Fruit fly (Drosophila melanogaster) whole organism, embryonic: Measurements from ENCODE around the gene Kdm3.

Experiments
- Aef1 ChIP-seq: fragments of 200-800 bp; sonication (Bioruptor generic); IDR thresholded peaks from 3 replicates; pipeline ENCODE4 v1.3.6; 2022; ENCODE audit warnings: missing biosample characterization, missing genetic modification characterization
- Atf3 ChIP-seq: fragments of 200-800 bp; sonication (Bioruptor generic); optimal IDR thresholded peaks from 3 replicates; lab custom pipeline; 2016; ENCODE audit warnings: missing biosample characterization, missing genetic modification characterization
- BtbVII ChIP-seq: fragments of 200-800 bp; sonication (Bioruptor generic); optimal IDR thresholded peaks from 3 replicates; lab custom pipeline; 2017; ENCODE audit warnings: missing biosample characterization, mild to moderate bottlenecking, missing genetic modification characterization
- CG10209 ChIP-seq: fragments of 200-800 bp; sonication (Bioruptor generic); optimal IDR thresholded peaks from 3 replicates; lab custom pipeline; 2017; ENCODE audit warnings: missing biosample characterization, mild to moderate bottlenecking, missing genetic modification characterization, missing genetic modification reagents
- CG1024 ChIP-seq: fragments of 200-800 bp; sonication (Bioruptor generic); IDR thresholded peaks from 2 replicates; pipeline ENCODE4 v1.3.6; 2022; ENCODE audit warnings: missing biosample characterization, missing genetic modification characterization
- CG10462 ChIP-seq: fragments of 200-800 bp; sonication (Bioruptor generic); optimal IDR thresholded peaks from 2 replicates; lab custom pipeline; 2016; ENCODE audit warnings: missing biosample characterization, missing genetic modification characterization
- CG11560 ChIP-seq: fragments of 200-800 bp; sonication (Bioruptor generic); IDR thresholded peaks from 3 replicates; pipeline ENCODE4 v1.3.6; 2022; ENCODE audit warnings: missing biosample characterization, missing genetic modification characterization
- CG13287 ChIP-seq: fragments of 200-800 bp; sonication (Bioruptor generic); IDR thresholded peaks from 2 replicates; pipeline ENCODE4 v1.3.6; 2022; ENCODE audit warnings: missing biosample characterization, missing genetic modification characterization; ENCODE audit not compliant: partially characterized antibody
- CG14014 ChIP-seq: fragments of 200-800 bp; sonication (Bioruptor generic); IDR thresholded peaks from 2 replicates; pipeline ENCODE4 v1.3.6; 2022; ENCODE audit warnings: missing biosample characterization, missing genetic modification characterization
- CG16813 ChIP-seq: fragments of 200-800 bp; sonication (Bioruptor generic); IDR thresholded peaks from 3 replicates; pipeline ENCODE4 v1.3.6; 2022; ENCODE audit warnings: missing biosample characterization, missing genetic modification characterization; ENCODE audit not compliant: partially characterized antibody
- CG17328 ChIP-seq: fragments of 200-800 bp; sonication (Bioruptor generic); IDR thresholded peaks from 2 replicates; pipeline ENCODE4 v1.3.6; 2022; ENCODE audit warnings: missing biosample characterization, missing genetic modification characterization
- CG2712 ChIP-seq: fragments of 200-800 bp; optimal IDR thresholded peaks from 3 replicates; lab custom pipeline; 2019; ENCODE audit warnings: missing biosample characterization, mild to moderate bottlenecking, missing genetic modification characterization, moderate library complexity
- CG3065 ChIP-seq: fragments of 200-800 bp; sonication (Bioruptor generic); optimal IDR thresholded peaks from 2 replicates; lab custom pipeline; 2016; ENCODE audit warnings: missing biosample characterization, missing genetic modification characterization
- CG31388 ChIP-seq: fragments of 200-800 bp; sonication (Bioruptor generic); optimal IDR thresholded peaks from 2 replicates; lab custom pipeline; 2016; ENCODE audit warnings: missing biosample characterization, missing genetic modification characterization
- CG4282 ChIP-seq: fragments of 200-800 bp; sonication (Bioruptor generic); optimal IDR thresholded peaks from 2 replicates; lab custom pipeline; 2016; ENCODE audit warnings: missing biosample characterization, missing genetic modification characterization
- CG6254 ChIP-seq: fragments of 200-800 bp; sonication (Bioruptor generic); optimal IDR thresholded peaks from 3 replicates; lab custom pipeline; 2017; ENCODE audit warnings: mild to moderate bottlenecking, missing biosample characterization, missing genetic modification reagents, missing genetic modification characterization
- CG7928 ChIP-seq: fragments of 200-800 bp; sonication (Bioruptor generic); optimal IDR thresholded peaks from 2 replicates; lab custom pipeline; 2017; ENCODE audit warnings: missing biosample characterization, mild to moderate bottlenecking, missing genetic modification characterization
- CG7987 ChIP-seq: fragments of 200-800 bp; sonication (Bioruptor generic); optimal IDR thresholded peaks from 2 replicates; lab custom pipeline; 2018; ENCODE audit warnings: missing biosample characterization, mild to moderate bottlenecking, missing genetic modification characterization, moderate library complexity
- CG8359 ChIP-seq: fragments of 200-800 bp; sonication (Bioruptor generic); optimal IDR thresholded peaks from 2 replicates; lab custom pipeline; 2017; ENCODE audit warnings: missing biosample characterization, mild to moderate bottlenecking, missing genetic modification characterization, borderline replicate concordance
- CG9609 ChIP-seq: fragments of 200-800 bp; sonication (Bioruptor generic); optimal IDR thresholded peaks from 3 replicates; lab custom pipeline; 2016; ENCODE audit warnings: missing biosample characterization, missing genetic modification characterization
- Dip3 ChIP-seq: fragments of 200-800 bp; sonication (Bioruptor generic); optimal IDR thresholded peaks from 3 replicates; lab custom pipeline; 2016; ENCODE audit warnings: missing biosample characterization, missing genetic modification characterization
- Doc3 ChIP-seq: fragments of 200-800 bp; sonication (Bioruptor generic); IDR thresholded peaks from 3 replicates; pipeline ENCODE4 v1.3.6; 2022; ENCODE audit warnings: missing biosample characterization, missing genetic modification characterization; ENCODE audit not compliant: partially characterized antibody
- Hmx ChIP-seq: fragments of 200-800 bp; sonication (Bioruptor generic); optimal IDR thresholded peaks from 2 replicates; lab custom pipeline; 2016; ENCODE audit warnings: missing biosample characterization, missing genetic modification characterization
- Lim3 ChIP-seq: fragments of 200-800 bp; sonication (Bioruptor generic); IDR thresholded peaks from 2 replicates; pipeline ENCODE4 v1.3.6; 2022; ENCODE audit warnings: missing biosample characterization, missing genetic modification characterization
- Med ChIP-seq: fragments of 200-800 bp; sonication (Bioruptor generic); peaks from one replicate; lab custom pipeline; 2016; ENCODE audit warnings: missing biosample characterization, missing genetic modification characterization, mild to moderate bottlenecking, inconsistent platforms, moderate library complexity
- Nf-YC ChIP-seq: fragments of 200-800 bp; optimal IDR thresholded peaks from 3 replicates; lab custom pipeline; 2019; ENCODE audit warnings: missing biosample characterization, mild to moderate bottlenecking, missing genetic modification characterization, moderate library complexity
- Optix ChIP-seq: fragments of 200-800 bp; sonication (Bioruptor generic); IDR thresholded peaks from 3 replicates; pipeline ENCODE4 v1.3.6; 2022; ENCODE audit warnings: missing biosample characterization, missing genetic modification characterization
- Poxn ChIP-seq: fragments of 200-800 bp; sonication (Bioruptor generic); IDR thresholded peaks from 2 replicates; pipeline ENCODE4 v1.3.6; 2022; ENCODE audit warnings: missing biosample characterization, missing genetic modification characterization
- Usf ChIP-seq: fragments of 200-800 bp; sonication (Bioruptor generic); optimal IDR thresholded peaks from 2 replicates; lab custom pipeline; 2017; ENCODE audit warnings: missing genotype, missing biosample characterization, missing genetic modification characterization
- ash1 ChIP-seq: fragments of 200-800 bp; sonication (Bioruptor generic); optimal IDR thresholded peaks from 2 replicates; lab custom pipeline; 2018; ENCODE audit warnings: missing biosample characterization, mild to moderate bottlenecking, missing genetic modification characterization
- bsh ChIP-seq, 2 experiments: fragments of 200-800 bp; sonication (Bioruptor generic); optimal IDR thresholded peaks; 2 replicates each; lab custom pipeline; 2017 to 2018; ENCODE audit warnings: mild to moderate bottlenecking in 2 of 2, missing biosample characterization in 2 of 2, missing genetic modification characterization in 2 of 2, moderate library complexity in 1 of 2
- chm ChIP-seq: fragments of 200-800 bp; sonication (Bioruptor generic); IDR thresholded peaks from 2 replicates; pipeline ENCODE4 v1.3.6; 2022; ENCODE audit warnings: missing biosample characterization, missing genetic modification characterization
- dm ChIP-seq: fragments of 200-800 bp; sonication (Bioruptor generic); optimal IDR thresholded peaks from 3 replicates; lab custom pipeline; 2016; ENCODE audit warnings: missing biosample characterization, missing genetic modification characterization
- en ChIP-seq: fragments of 200-800 bp; sonication (Bioruptor generic); optimal IDR thresholded peaks from 2 replicates; lab custom pipeline; 2016; ENCODE audit warnings: missing biosample characterization, missing genetic modification characterization
- ftz-f1 ChIP-seq: fragments of 200-800 bp; sonication (Bioruptor generic); optimal IDR thresholded peaks from 2 replicates; lab custom pipeline; 2016; ENCODE audit warnings: missing biosample characterization, missing genetic modification characterization
- grau ChIP-seq: fragments of 200-800 bp; optimal IDR thresholded peaks from 3 replicates; lab custom pipeline; 2019; ENCODE audit warnings: missing biosample characterization, mild to moderate bottlenecking, missing genetic modification characterization, moderate library complexity
- h ChIP-seq: fragments of >200 bp; optimal IDR thresholded peaks from 2 replicates; lab custom pipeline; 2017
- ham ChIP-seq: fragments of 200-800 bp; sonication (Bioruptor generic); IDR thresholded peaks from 2 replicates; pipeline ENCODE4 v1.3.6; 2022; ENCODE audit warnings: missing biosample characterization, missing genetic modification characterization
- inv ChIP-seq: fragments of 200-800 bp; sonication (Bioruptor generic); IDR thresholded peaks from 2 replicates; pipeline ENCODE4 v1.3.6; 2022; ENCODE audit warnings: missing biosample characterization, missing genetic modification characterization; ENCODE audit not compliant: partially characterized antibody
- kah ChIP-seq: fragments of 200-800 bp; sonication (Bioruptor generic); optimal IDR thresholded peaks from 2 replicates; lab custom pipeline; 2018; ENCODE audit warnings: missing biosample characterization, mild to moderate bottlenecking, missing genetic modification characterization
- lola ChIP-seq, 3 experiments: fragments of >200 bp in 2 of 3; fragments of 200-800 bp in 1 of 3; sonication (Bioruptor generic) in 1 of 3; optimal IDR thresholded peaks; 2 replicates each; lab custom pipeline; 2017 to 2019; ENCODE audit warnings: missing biosample characterization in 3 of 3, missing genetic modification characterization in 3 of 3, mild to moderate bottlenecking in 1 of 3, moderate library complexity in 1 of 3
- ro ChIP-seq: fragments of 200-800 bp; sonication (Bioruptor generic); IDR thresholded peaks from 2 replicates; pipeline ENCODE4 v1.3.6; 2022; ENCODE audit warnings: missing biosample characterization, missing genetic modification characterization
- scrt ChIP-seq: fragments of 200-800 bp; sonication (Bioruptor generic); optimal IDR thresholded peaks from 2 replicates; lab custom pipeline; 2018; ENCODE audit warnings: missing biosample characterization, mild to moderate bottlenecking, missing genetic modification characterization, moderate library complexity
- slbo ChIP-seq: fragments of 200-800 bp; sonication (Bioruptor generic); IDR thresholded peaks from 2 replicates; pipeline ENCODE4 v1.3.6; 2022; ENCODE audit warnings: missing biosample characterization, missing genetic modification characterization
- slou ChIP-seq: fragments of 200-800 bp; sonication (Bioruptor generic); optimal IDR thresholded peaks from 3 replicates; lab custom pipeline; 2016; ENCODE audit warnings: missing biosample characterization, missing genetic modification characterization
- slp2 ChIP-seq: fragments of 200-800 bp; sonication (Bioruptor generic); optimal IDR thresholded peaks from 2 replicates; lab custom pipeline; 2016; ENCODE audit warnings: missing biosample characterization, missing genetic modification characterization
- sob ChIP-seq: fragments of 200-800 bp; sonication (Bioruptor generic); IDR thresholded peaks from 2 replicates; pipeline ENCODE4 v1.3.6; 2022; ENCODE audit warnings: missing biosample characterization, missing genetic modification characterization
- trem ChIP-seq: fragments of 200-800 bp; optimal IDR thresholded peaks from 3 replicates; lab custom pipeline; 2019; ENCODE audit warnings: missing biosample characterization, mild to moderate bottlenecking, missing genetic modification characterization, moderate library complexity
- trh ChIP-seq: fragments of 200-800 bp; sonication (Bioruptor generic); optimal IDR thresholded peaks from 2 replicates; lab custom pipeline; 2016; ENCODE audit warnings: missing biosample characterization, missing genetic modification characterization
- vfl ChIP-seq: fragments of 200-800 bp; sonication (Bioruptor generic); optimal IDR thresholded peaks from 2 replicates; lab custom pipeline; 2016; ENCODE audit warnings: missing biosample characterization, missing genetic modification characterization

The Kdm3 gene

dm6 chr3R:9559413-9560014 lies 43.7 kb downstream of the Kdm3 start, which contains the start of the genes AP-1mu and MBD-like (continued):
- TF ChIP-seq Doc3 (GFP tag; lab: Robert Waterston, UW) (no peak), Poxn (GFP tag; lab: Robert Waterston, UW) (no peak), vfl (GFP tag; lab: Kevin White, UChicago) (peak; percentile 22), Aef1 (GFP tag; lab: Robert Waterston, UW) (peak; percentile 52), grau (tag; lab: Kevin White, UChicago) (peak; percentile 69), en (GFP tag; lab: Kevin White, UChicago) (peak; percentile 38), Atf3 (GFP tag; lab: Kevin White, UChicago) (peak; percentile 65), trem (peak; percentile 80), Hmx (GFP tag; lab: Kevin White, UChicago) (peak; percentile 27), Med (GFP tag; lab: Kevin White, UChicago) (peak; percentile 94), bsh (GFP tag; optimal IDR thresholded peaks at IDR 0.05; lab: Kevin White, UChicago) (peak in 1 of 2 experiments; percentile 50), chm (0 out of 2 replicates have a peak, but pooled peaks have one; percentile 34), BtbVII (GFP tag; lab: Kevin White, UChicago) (peak; percentile 40), slbo (GFP tag; lab: Robert Waterston, UW) (peak; percentile 80), CG16813 (GFP tag; lab: Robert Waterston, UW) (peak; percentile 42; the same call in 1 of the 3 replicates), CG8359 (GFP tag; lab: Kevin White, UChicago) (peak; percentile 35), CG10462 (GFP tag; lab: Kevin White, UChicago) (peak; percentile 41), ham (GFP tag; lab: Robert Waterston, UW) (no peak), inv (GFP tag; lab: Robert Waterston, UW) (0 out of 2 replicates have a peak, but pooled peaks have one; percentile 13), Optix (GFP tag; lab: Robert Waterston, UW) (peak; percentile 9; the same call in 1 of the 3 replicates), ftz-f1 (GFP tag; lab: Kevin White, UChicago) (no peak), CG10209 (GFP tag; lab: Kevin White, UChicago) (peak; percentile 67), Lim3 (GFP tag; lab: Robert Waterston, UW) (no peak), Usf (GFP tag; lab: Kevin White, UChicago) (no peak), sob (GFP tag; lab: Robert Waterston, UW) (peak; percentile 60), CG3065 (GFP tag; lab: Kevin White, UChicago) (no peak), CG2712 (peak; percentile 71), slou (GFP tag; lab: Kevin White, UChicago) (peak; percentile 45), CG31388 (GFP tag; lab: Kevin White, UChicago) (peak; percentile 2), dm (peak; percentile 30), lola (GFP tag; optimal IDR thresholded peaks at IDR 0.05; lab: Kevin White, UChicago) (peak in 1 of 3 experiments; percentile 62), CG7987 (GFP tag; lab: Kevin White, UChicago) (peak; percentile 4), trh (GFP tag; lab: Kevin White, UChicago) (no peak), CG7928 (GFP tag; lab: Kevin White, UChicago) (peak; percentile 6), CG14014 (GFP tag; lab: Robert Waterston, UW) (0 out of 2 replicates have a peak, but pooled peaks have one; percentile 18), CG1024 (no peak), scrt (GFP tag; lab: Kevin White, UChicago) (no peak), kah (no peak), CG13287 (GFP tag; lab: Robert Waterston, UW) (peak; percentile 55; the same call in 1 of the 2 replicates), CG4282 (GFP tag; lab: Kevin White, UChicago) (no peak), CG17328 (GFP tag; lab: Robert Waterston, UW) (no peak), CG11560 (tag; lab: Robert Waterston, UW) (no peak), Nf-YC (tag; lab: Kevin White, UChicago) (peak; percentile 62), CG6254 (GFP tag; lab: Kevin White, UChicago) (no peak), ro (GFP tag; lab: Robert Waterston, UW) (no peak), Dip3 (GFP tag; lab: Kevin White, UChicago) (peak; percentile 68), CG9609 (GFP tag; lab: Kevin White, UChicago) (peak; percentile 62), h (lab: Kevin White, UChicago) (no peak), ash1 (GFP tag; lab: Kevin White, UChicago) (no peak), slp2 (GFP tag; lab: Kevin White, UChicago) (peak; percentile 56)
